Comparison of ENCODE assay signal across 4 fruit fly cellular contexts in genomic region chr3L:14031171-14032126, dm6.
TF ChIP-seq lines count a peak whose summit lies in the region.

Gene CG6650, plus strand, starts transcription at chr3L:14031450.
Gene endos, minus strand, starts transcription at chr3L:14031706.

TF ChIP-seq in whole organism, adult, 20 proteins besides CTCF, POLR2A, EP300 and RAD21 (continued from another document):
- TF ChIP-seq CG12768 (GFP tag; optimal IDR thresholded peaks at IDR 0.05; lab: Kevin White, UChicago) (peak; percentile 81), toe (GFP tag; optimal IDR thresholded peaks at IDR 0.05; lab: Kevin White, UChicago) (peak; percentile 84)

TF ChIP-seq in whole organism, embryonic, 481 proteins besides CTCF, POLR2A, EP300 and RAD21 (continued from another document and continues in another):
- TF ChIP-seq chif (GFP tag; optimal IDR thresholded peaks at IDR 0.05; lab: Kevin White, UChicago) (no peak), Xbp1 (GFP tag; optimal IDR thresholded peaks at IDR 0.05; lab: Kevin White, UChicago) (peak; percentile 41), nmo (GFP tag; optimal IDR thresholded peaks at IDR 0.05; lab: Kevin White, UChicago) (peak; percentile 58), CG11093 (GFP tag; IDR thresholded peaks at IDR 0.05; lab: Robert Waterston, UW) (0 out of 3 replicates have a peak, but pooled peaks have one; percentile 33), amos (GFP tag; IDR thresholded peaks at IDR 0.05; lab: Robert Waterston, UW; ENCODE audit: partially characterized antibody) (peak; percentile 64), CG14014 (GFP tag; IDR thresholded peaks at IDR 0.05; lab: Robert Waterston, UW) (peak; percentile 28; the same call in 1 of the 2 replicates), abd-A (tag; optimal IDR thresholded peaks at IDR 0.05; lab: Kevin White, UChicago) (no peak), CG10543 (GFP tag; optimal IDR thresholded peaks at IDR 0.05; lab: Kevin White, UChicago) (peak; percentile 84), Hr3 (GFP tag; optimal IDR thresholded peaks at IDR 0.05; lab: Kevin White, UChicago) (peak; percentile 8), nom (GFP tag; optimal IDR thresholded peaks at IDR 0.05; lab: Kevin White, UChicago) (peak; percentile 64), jigr1 (GFP tag; IDR thresholded peaks at IDR 0.05; lab: Robert Waterston, UW) (peak; percentile 56; the same call in 1 of the 3 replicates), Elba2 (GFP tag; optimal IDR thresholded peaks at IDR 0.05; lab: Kevin White, UChicago) (peak; percentile 59), Mes4 (GFP tag; optimal IDR thresholded peaks at IDR 0.05; lab: Kevin White, UChicago) (no peak), Poxn (GFP tag; IDR thresholded peaks at IDR 0.05; lab: Robert Waterston, UW) (no peak), Tbp (GFP tag; optimal IDR thresholded peaks at IDR 0.05; lab: Kevin White, UChicago) (no peak), slbo (GFP tag; IDR thresholded peaks at IDR 0.05; lab: Robert Waterston, UW) (peak; percentile 56; the same call in 1 of the 2 replicates), CG12071 (GFP tag; optimal IDR thresholded peaks at IDR 0.05; lab: Kevin White, UChicago) (no peak), tna (GFP tag; IDR thresholded peaks at IDR 0.05; lab: Robert Waterston, UW; ENCODE audit: partially characterized antibody) (peak; percentile 74), CG34224 (GFP tag; IDR thresholded peaks at IDR 0.05; lab: Robert Waterston, UW; ENCODE audit: partially characterized antibody) (peak; percentile 66; the same call in 2 of the 3 replicates), Sry-δ (GFP tag; optimal IDR thresholded peaks at IDR 0.05; lab: Kevin White, UChicago) (peak; percentile 85), CG1602 (GFP tag; optimal IDR thresholded peaks at IDR 0.05; lab: Kevin White, UChicago) (no peak), sug (tag; optimal IDR thresholded peaks at IDR 0.05; lab: Kevin White, UChicago) (peak; percentile 67), lola (GFP tag; optimal IDR thresholded peaks at IDR 0.05; lab: Kevin White, UChicago) (peak in 1 of 3 experiments; percentile 54), CG9932 (GFP tag; IDR thresholded peaks at IDR 0.05; lab: Robert Waterston, UW) (peak; percentile 58), fd96Cb (tag; optimal IDR thresholded peaks at IDR 0.05; lab: Kevin White, UChicago) (no peak), CG2129 (GFP tag; IDR thresholded peaks at IDR 0.05; lab: Robert Waterston, UW; ENCODE audit: partially characterized antibody) (peak; percentile 42), Scr (GFP tag; IDR thresholded peaks at IDR 0.05; lab: Robert Waterston, UW; ENCODE audit: partially characterized antibody) (peak; percentile 83), ci (GFP tag; IDR thresholded peaks at IDR 0.05; lab: Robert Waterston, UW) (0 out of 3 replicates have a peak, but pooled peaks have one; percentile 15), GATAe (GFP tag; conservative IDR thresholded peaks at IDR 0.05; lab: Robert Waterston, UW) (no peak), pita (GFP tag; optimal IDR thresholded peaks at IDR 0.05; lab: Kevin White, UChicago) (peak; percentile 56), CG18764 (GFP tag; optimal IDR thresholded peaks at IDR 0.05; lab: Kevin White, UChicago) (no peak), trem (tag; optimal IDR thresholded peaks at IDR 0.05; lab: Kevin White, UChicago) (peak; percentile 63), Dek (tag; optimal IDR thresholded peaks at IDR 0.05; lab: Kevin White, UChicago) (peak; percentile 49), CG18619 (GFP tag; optimal IDR thresholded peaks at IDR 0.05; lab: Kevin White, UChicago) (no peak), nerfin-2 (GFP tag; IDR thresholded peaks at IDR 0.05; lab: Robert Waterston, UW; ENCODE audit: partially characterized antibody) (peak; percentile 75), vfl (GFP tag; optimal IDR thresholded peaks at IDR 0.05; lab: Kevin White, UChicago) (no peak), dysf (GFP tag; IDR thresholded peaks at IDR 0.05; lab: Robert Waterston, UW) (peak; percentile 28; the same call in 1 of the 3 replicates), CG14441 (GFP tag; IDR thresholded peaks at IDR 0.05; lab: Robert Waterston, UW) (0 out of 2 replicates have a peak, but pooled peaks have one; percentile 28), exex (tag; optimal IDR thresholded peaks at IDR 0.05; lab: Kevin White, UChicago) (peak; percentile 43)

TF ChIP-seq in whole organism, prepupa, 60 proteins besides CTCF, POLR2A, EP300 and RAD21 (continued from another document):
- peak; percentile 8 for TF ChIP-seq Sox102F (GFP tag; optimal IDR thresholded peaks at IDR 0.05; lab: Kevin White, UChicago)
- TF ChIP-seq Ets96B (tag; optimal IDR thresholded peaks at IDR 0.05; lab: Kevin White, UChicago) = no peak
- TF ChIP-seq CG3032 (tag; optimal IDR thresholded peaks at IDR 0.05; lab: Kevin White, UChicago) = peak; percentile 35
- peak; percentile 63 for TF ChIP-seq CG6808 (GFP tag; optimal IDR thresholded peaks at IDR 0.05; lab: Kevin White, UChicago)
- TF ChIP-seq spab (GFP tag; optimal IDR thresholded peaks at IDR 0.05; lab: Kevin White, UChicago) = no peak
- peak; percentile 81 for TF ChIP-seq fkh (GFP tag; optimal IDR thresholded peaks at IDR 0.05; lab: Kevin White, UChicago)
- peak; percentile 17 for TF ChIP-seq CG11762 (GFP tag; optimal IDR thresholded peaks at IDR 0.05; lab: Kevin White, UChicago; ENCODE audit: insufficient read depth)
- TF ChIP-seq vri (GFP tag; optimal IDR thresholded peaks at IDR 0.05; lab: Kevin White, UChicago) = peak; percentile 54
- peak; percentile 3 for TF ChIP-seq net (GFP tag; optimal IDR thresholded peaks at IDR 0.05; lab: Kevin White, UChicago)
- TF ChIP-seq cyc (GFP tag; optimal IDR thresholded peaks at IDR 0.05; lab: Kevin White, UChicago) = peak; percentile 8
- peak; percentile 20 for TF ChIP-seq esn (GFP tag; optimal IDR thresholded peaks at IDR 0.05; lab: Kevin White, UChicago)
- TF ChIP-seq dac (GFP tag; optimal IDR thresholded peaks at IDR 0.05; lab: Kevin White, UChicago) = peak; percentile 4
- TF ChIP-seq Eip93F (GFP tag; optimal IDR thresholded peaks at IDR 0.05; lab: Kevin White, UChicago) = peak; percentile 41
- TF ChIP-seq Met (GFP tag; optimal IDR thresholded peaks at IDR 0.05; lab: Kevin White, UChicago) = peak; percentile 11
- TF ChIP-seq fd85E (GFP tag; optimal IDR thresholded peaks at IDR 0.05; lab: Kevin White, UChicago) = no peak
- no peak for TF ChIP-seq eg (GFP tag; IDR thresholded peaks at IDR 0.05; lab: Robert Waterston, UW)
- peak; percentile 11 for TF ChIP-seq CG6854 (GFP tag; optimal IDR thresholded peaks at IDR 0.05; lab: Kevin White, UChicago)
- TF ChIP-seq CG16779 (tag; optimal IDR thresholded peaks at IDR 0.05; lab: Kevin White, UChicago) = peak; percentile 65
- no peak for TF ChIP-seq Gug (GFP tag; IDR thresholded peaks at IDR 0.05; lab: Robert Waterston, UW)
- no peak for TF ChIP-seq CG4318 (GFP tag; optimal IDR thresholded peaks at IDR 0.05; lab: Kevin White, UChicago)
- TF ChIP-seq CG32006 (GFP tag; optimal IDR thresholded peaks at IDR 0.05; lab: Kevin White, UChicago) = peak; percentile 48
- no peak for TF ChIP-seq fd59A (GFP tag; optimal IDR thresholded peaks at IDR 0.05; lab: Kevin White, UChicago)
- peak; percentile 64 for TF ChIP-seq ss (GFP tag; optimal IDR thresholded peaks at IDR 0.05; lab: Kevin White, UChicago)
- no peak for TF ChIP-seq CG7368 (GFP tag; optimal IDR thresholded peaks at IDR 0.05; lab: Kevin White, UChicago)
- peak; percentile 25 for TF ChIP-seq acj6 (GFP tag; optimal IDR thresholded peaks at IDR 0.05; lab: Kevin White, UChicago)
- no peak for TF ChIP-seq Hr38 (GFP tag; optimal IDR thresholded peaks at IDR 0.05; lab: Kevin White, UChicago)
- no peak for TF ChIP-seq CG6792 (GFP tag; optimal IDR thresholded peaks at IDR 0.05; lab: Kevin White, UChicago)
- TF ChIP-seq topi (GFP tag; optimal IDR thresholded peaks at IDR 0.05; lab: Kevin White, UChicago) = no peak
- peak; percentile 74 for TF ChIP-seq Eip78C (GFP tag; lab: Kevin White, UChicago)
- peak; percentile 46 for TF ChIP-seq CG10631 (GFP tag; optimal IDR thresholded peaks at IDR 0.05; lab: Kevin White, UChicago)
- no peak for TF ChIP-seq CG6276 (GFP tag; optimal IDR thresholded peaks at IDR 0.05; lab: Kevin White, UChicago)
- peak; percentile 12 for TF ChIP-seq lz (GFP tag; optimal IDR thresholded peaks at IDR 0.05; lab: Kevin White, UChicago)
- no peak; the same call in 1 of the 2 replicates for TF ChIP-seq CG11294 (GFP tag; IDR thresholded peaks at IDR 0.05; lab: Robert Waterston, UW)
- TF ChIP-seq salr (GFP tag; optimal IDR thresholded peaks at IDR 0.05; lab: Kevin White, UChicago) = no peak
- peak; percentile 5 for TF ChIP-seq CG3919 (GFP tag; optimal IDR thresholded peaks at IDR 0.05; lab: Kevin White, UChicago)
- TF ChIP-seq svp (GFP tag; lab: Kevin White, UChicago) = peak; percentile 74
- no peak for TF ChIP-seq Blimp-1 (GFP tag; optimal IDR thresholded peaks at IDR 0.05; lab: Kevin White, UChicago)
- TF ChIP-seq CG31627 (GFP tag; optimal IDR thresholded peaks at IDR 0.05; lab: Kevin White, UChicago) = no peak
- TF ChIP-seq CG8319 (GFP tag; optimal IDR thresholded peaks at IDR 0.05; lab: Kevin White, UChicago) = no peak
- peak; percentile 35 for TF ChIP-seq CG9139 (GFP tag; optimal IDR thresholded peaks at IDR 0.05; lab: Kevin White, UChicago)
- TF ChIP-seq Smox (GFP tag; optimal IDR thresholded peaks at IDR 0.05; lab: Kevin White, UChicago) = no peak

TF ChIP-seq in whole organism, wandering third instar larva, 38 proteins besides CTCF, POLR2A, EP300 and RAD21 (continued from another document):
- no peak for TF ChIP-seq sv (GFP tag; optimal IDR thresholded peaks at IDR 0.05; lab: Kevin White, UChicago)
- no peak for TF ChIP-seq tai (GFP tag; optimal IDR thresholded peaks at IDR 0.05; lab: Kevin White, UChicago)
- TF ChIP-seq Hr78 (GFP tag; optimal IDR thresholded peaks at IDR 0.05; lab: Kevin White, UChicago) = no peak
- peak; percentile 38 for TF ChIP-seq woc (GFP tag; optimal IDR thresholded peaks at IDR 0.05; lab: Kevin White, UChicago)
- peak; percentile 38 for TF ChIP-seq brk (GFP tag; optimal IDR thresholded peaks at IDR 0.05; lab: Kevin White, UChicago)
- TF ChIP-seq Jra (GFP tag; optimal IDR thresholded peaks at IDR 0.05; lab: Kevin White, UChicago) = peak; percentile 37
- TF ChIP-seq sage (GFP tag; optimal IDR thresholded peaks at IDR 0.05; lab: Kevin White, UChicago) = peak; percentile 43
- peak; percentile 28 for TF ChIP-seq Myc (optimal IDR thresholded peaks at IDR 0.05; lab: Kevin White, UChicago)
- TF ChIP-seq Rel (GFP tag; optimal IDR thresholded peaks at IDR 0.05; lab: Kevin White, UChicago) = peak; percentile 26
- peak; percentile 60 for TF ChIP-seq Rel (tag; optimal IDR thresholded peaks at IDR 0.05; lab: Kevin White, UChicago)
- TF ChIP-seq HLH106 (tag; optimal IDR thresholded peaks at IDR 0.05; lab: Kevin White, UChicago) = peak; percentile 62
- TF ChIP-seq Dif (GFP tag; optimal IDR thresholded peaks at IDR 0.05; lab: Kevin White, UChicago; ENCODE audit: partially characterized antibody) = no peak
- TF ChIP-seq GATAd (GFP tag; optimal IDR thresholded peaks at IDR 0.05; lab: Kevin White, UChicago) = no peak
- no peak for TF ChIP-seq CG32264 (GFP tag; optimal IDR thresholded peaks at IDR 0.05; lab: Kevin White, UChicago)
- peak; percentile 43 for TF ChIP-seq OdsH (GFP tag; optimal IDR thresholded peaks at IDR 0.05; lab: Kevin White, UChicago)
- peak; percentile 74 for TF ChIP-seq h (GFP tag; optimal IDR thresholded peaks at IDR 0.05; lab: Kevin White, UChicago)
- TF ChIP-seq CrebA (GFP tag; optimal IDR thresholded peaks at IDR 0.05; lab: Kevin White, UChicago; ENCODE audit: borderline replicate concordance) = no peak
